Worm (Caenorhabditis elegans): ENCODE results near the gene tag-278.

Gene tag-278

ce11 chrX:3694172-3694571 lies 5.2 kb upstream of the tag-278 start (continued):
- no peak for TF ChIP-seq pqm-1 (tag; optimal IDR thresholded peaks at IDR 0.05)
- TF ChIP-seq egl-43 (GFP tag; IDR thresholded peaks at IDR 0.05) = peak; percentile 60; the same call in 1 of the 2 replicates
- peak; percentile 58 for TF ChIP-seq dmd-6 (GFP tag; IDR thresholded peaks at IDR 0.05)
- TF ChIP-seq madf-9 (GFP tag; conservative IDR thresholded peaks at IDR 0.05) = 0 out of 2 replicates have a peak, but pooled peaks have one; percentile 17
- no peak for TF ChIP-seq ceh-62 (tag; optimal IDR thresholded peaks at IDR 0.05)
- no peak for TF ChIP-seq zag-1 (tag; optimal IDR thresholded peaks at IDR 0.05)
- TF ChIP-seq mdl-1 (tag; optimal IDR thresholded peaks at IDR 0.05) = peak in 1 of 2 experiments; percentile 83
- TF ChIP-seq skn-1 (tag; optimal IDR thresholded peaks at IDR 0.05) = no peak
- no peak for TF ChIP-seq lin-38 (GFP tag; IDR thresholded peaks at IDR 0.05)
- TF ChIP-seq ceh-20 (GFP tag; IDR thresholded peaks at IDR 0.05) = 0 out of 2 replicates have a peak, but pooled peaks have one; percentile 33
- TF ChIP-seq nhr-11 (tag; optimal IDR thresholded peaks at IDR 0.05) = peak; percentile 56
- no peak for TF ChIP-seq Y75B8A.6 (GFP tag; IDR thresholded peaks at IDR 0.05)
- TF ChIP-seq mdt-29 (GFP tag; IDR thresholded peaks at IDR 0.05) = 0 out of 2 replicates have a peak, but pooled peaks have one; percentile 37
- no peak for TF ChIP-seq saeg-2 (GFP tag; IDR thresholded peaks at IDR 0.05)
- TF ChIP-seq zfp-2 (tag; optimal IDR thresholded peaks at IDR 0.05) = no peak
- peak; percentile 99 for TF ChIP-seq aha-1 (tag)
- TF ChIP-seq tag-97 (GFP tag; IDR thresholded peaks at IDR 0.05) = no peak
- TF ChIP-seq nhr-77 (tag; optimal IDR thresholded peaks at IDR 0.05) = no peak
- no peak for TF ChIP-seq ceh-32 (tag; optimal IDR thresholded peaks at IDR 0.05; ENCODE audit: poor library complexity)
- TF ChIP-seq daf-19 (GFP tag; conservative IDR thresholded peaks at IDR 0.05) = no peak
- TF ChIP-seq unc-62 (GFP tag; optimal IDR thresholded peaks at IDR 0.05 in 1 of 2) = no peak
- TF ChIP-seq unc-62 (tag; optimal IDR thresholded peaks at IDR 0.05) = no peak
- TF ChIP-seq hif-1 (tag; optimal IDR thresholded peaks at IDR 0.05) = peak in 1 of 2 experiments; percentile 64
- no peak for TF ChIP-seq nhr-76 (tag; optimal IDR thresholded peaks at IDR 0.05)
- TF ChIP-seq mxl-3 (GFP tag; optimal IDR thresholded peaks at IDR 0.05) = peak; percentile 8
- TF ChIP-seq nhr-237 (tag; optimal IDR thresholded peaks at IDR 0.05) = no peak
- no peak for TF ChIP-seq egl-27 (tag; optimal IDR thresholded peaks at IDR 0.05)
- TF ChIP-seq spr-3 (GFP tag; optimal IDR thresholded peaks at IDR 0.05) = no peak
- no peak for TF ChIP-seq T20F7.1 (GFP tag; optimal IDR thresholded peaks at IDR 0.05)
- no peak for TF ChIP-seq ceh-82 (tag; optimal IDR thresholded peaks at IDR 0.05)
- peak; percentile 64 for TF ChIP-seq fkh-10 (GFP tag; optimal IDR thresholded peaks at IDR 0.05)
- peak; percentile 78 for TF ChIP-seq hlh-30 (tag; optimal IDR thresholded peaks at IDR 0.05; ENCODE audit: insufficient read depth)
- no peak for TF ChIP-seq Y48G9A.11 (GFP tag; IDR thresholded peaks at IDR 0.05)
- no peak for TF ChIP-seq ceh-28 (tag; optimal IDR thresholded peaks at IDR 0.05)
- TF ChIP-seq snpc-4 (tag; optimal IDR thresholded peaks at IDR 0.05) = no peak
- no peak for TF ChIP-seq Y5F2A.4 (GFP tag; optimal IDR thresholded peaks at IDR 0.05)
- no peak for TF ChIP-seq unc-39 (tag; optimal IDR thresholded peaks at IDR 0.05)
- TF ChIP-seq ctbp-1 (GFP tag; IDR thresholded peaks at IDR 0.05) = peak; percentile 77
- peak; percentile 79 for TF ChIP-seq rbr-2 (tag; optimal IDR thresholded peaks at IDR 0.05)
- peak; percentile 11 for TF ChIP-seq nhr-28 (tag; optimal IDR thresholded peaks at IDR 0.05)
- 0 out of 2 replicates have a peak, but pooled peaks have one; percentile 58 for TF ChIP-seq zfp-3 (GFP tag; conservative IDR thresholded peaks at IDR 0.05)
- peak in 1 of 2 experiments; percentile 69 for TF ChIP-seq daf-16 (GFP tag; optimal IDR thresholded peaks at IDR 0.05)
- TF ChIP-seq daf-16 (tag; optimal IDR thresholded peaks at IDR 0.05) = no peak
- TF ChIP-seq ceh-44 (GFP tag; IDR thresholded peaks at IDR 0.05) = no peak
- no peak for TF ChIP-seq zip-11 (GFP tag; IDR thresholded peaks at IDR 0.05)
